Worm (Caenorhabditis elegans) whole organism, early embryonic: ENCODE measurements around the gene ugt-42.

ENCODE experiments used
- B0310.2 ChIP-seq: sonication (generic microtip); optimal IDR thresholded peaks from 2 replicates; lab custom pipeline; 2016; ENCODE audit warnings: mild to moderate bottlenecking, missing genetic modification characterization, missing compliant biosample characterization
- hmbx-1 ChIP-seq: sonication (generic microtip); optimal IDR thresholded peaks from 2 replicates; lab custom pipeline; 2016; ENCODE audit warnings: mild to moderate bottlenecking, missing genetic modification characterization, missing compliant biosample characterization
- hnd-1 ChIP-seq: sonication (generic microtip); optimal IDR thresholded peaks from 2 replicates; lab custom pipeline; 2016; ENCODE audit warnings: missing genetic modification characterization, missing compliant biosample characterization
- scrt-1 ChIP-seq: fragments of 200-800 bp; sonication (Bioruptor generic); IDR thresholded peaks from 2 replicates; pipeline ENCODE4 v1.3.6; 2022; ENCODE audit warnings: missing genetic modification characterization, missing compliant biosample characterization

ce11 chrV:619054-619453, 27.9 kb upstream of the ugt-42 start, which contains the start of gene F48G7.4:
- TF ChIP-seq B0310.2 (tag; lab: Kevin White, UChicago), result no peak
- no peak for TF ChIP-seq scrt-1
- no peak for TF ChIP-seq hmbx-1 (tag; lab: Kevin White, UChicago)
- no peak for TF ChIP-seq hnd-1 (tag; lab: Kevin White, UChicago)
